Worm (Caenorhabditis elegans) whole organism, L1 larva: ENCODE measurements around the gene Y50D4A.4.

Experiments used
- F16B12.6 ChIP-seq: fragments of 150-350 bp; optimal IDR thresholded peaks from 2 replicates; lab custom pipeline; 2014; ENCODE audit warnings: missing biosample characterization, missing genetic modification characterization
- alr-1 ChIP-seq: fragments of 200-800 bp; sonication (Bioruptor generic); optimal IDR thresholded peaks from 2 replicates; lab custom pipeline; 2018; ENCODE audit warnings: borderline replicate concordance, mild to moderate bottlenecking, missing genetic modification characterization, missing compliant biosample characterization
- aly-2 ChIP-seq: fragments of 150-350 bp; optimal IDR thresholded peaks from 2 replicates; lab custom pipeline; 2014; ENCODE audit warnings: missing biosample characterization, missing genetic modification characterization
- ceh-8 ChIP-seq: fragments of 200-800 bp; sonication (Bioruptor generic); optimal IDR thresholded peaks from 2 replicates; lab custom pipeline; 2018; ENCODE audit warnings: mild to moderate bottlenecking, missing genetic modification characterization, moderate library complexity, missing compliant biosample characterization
- ceh-82 ChIP-seq, 3 experiments: fragments of 150-350 bp in 1 of 3; sonication (generic microtip) in 2 of 3; optimal IDR thresholded peaks; 2 replicates each; lab custom pipeline; 2014 to 2017; ENCODE audit warnings: missing biosample characterization in 3 of 3, missing genetic modification characterization in 3 of 3
- ceh-88 ChIP-seq: fragments of 200-800 bp; sonication (Bioruptor generic); IDR thresholded peaks from 2 replicates; pipeline ENCODE4 v1.3.6; 2022; ENCODE audit warnings: missing genetic modification characterization, missing compliant biosample characterization
- dpl-1 ChIP-seq, 3 experiments: fragments of 150-350 bp in 2 of 3; sonication (generic microtip) in 1 of 3; optimal IDR thresholded peaks; 2 replicates each; lab custom pipeline; 2014 to 2017; ENCODE audit warnings: missing biosample characterization in 3 of 3, missing genetic modification characterization in 3 of 3, missing genetic modification reagents in 3 of 3
- dsc-1 ChIP-seq: sonication (generic microtip); optimal IDR thresholded peaks from 2 replicates; lab custom pipeline; 2016; ENCODE audit warnings: mild to moderate bottlenecking, missing genetic modification characterization, missing compliant biosample characterization
- efl-1 ChIP-seq, 4 experiments: fragments of 150-350 bp; optimal IDR thresholded peaks in 3 of 4; peaks in 1 of 4; 1 replicate in 1 of 4; 2 replicates in 3 of 4; lab custom pipeline; 2014; ENCODE audit warnings: missing biosample characterization in 2 of 4, missing genetic modification characterization in 2 of 4, missing genetic modification reagents in 2 of 4
- elt-3 ChIP-seq, 6 experiments: fragments of 150-350 bp in 1 of 6; sonication (generic microtip); optimal IDR thresholded peaks; 2 replicates each; lab custom pipeline; 2017 to 2018; ENCODE audit warnings: missing biosample characterization in 6 of 6, missing genetic modification characterization in 6 of 6, inconsistent platforms in 1 of 6
- fkh-4 ChIP-seq: sonication (generic microtip); optimal IDR thresholded peaks from 2 replicates; lab custom pipeline; 2016; ENCODE audit warnings: missing compliant biosample characterization, missing genetic modification characterization, borderline replicate concordance
- isw-1 ChIP-seq: fragments of 200-800 bp; sonication (Bioruptor generic); IDR thresholded peaks from 2 replicates; pipeline ENCODE4 v1.3.6; 2022; ENCODE audit warnings: missing genetic modification characterization, missing compliant biosample characterization
- lin-13 ChIP-seq: fragments of 150-350 bp; optimal IDR thresholded peaks from 2 replicates; lab custom pipeline; 2014; ENCODE audit warnings: missing biosample characterization, missing genetic modification reagents, missing genetic modification characterization
- lin-15B ChIP-seq: fragments of 150-350 bp; sonication (generic microtip); optimal IDR thresholded peaks from 3 replicates; lab custom pipeline; 2014; ENCODE audit warnings: missing biosample characterization, missing genetic modification characterization
- lin-35 ChIP-seq, 2 experiments: fragments of 150-350 bp; optimal IDR thresholded peaks; 2 replicates each; lab custom pipeline; 2014; ENCODE audit warnings: missing biosample characterization in 2 of 2, missing genetic modification characterization in 2 of 2, missing genetic modification reagents in 2 of 2
- lsy-2 ChIP-seq, 2 experiments: fragments of 150-350 bp; optimal IDR thresholded peaks; 2 replicates each; lab custom pipeline; 2014; ENCODE audit warnings: missing biosample characterization in 2 of 2, missing genetic modification characterization in 2 of 2
- mdl-1 ChIP-seq, 2 experiments: fragments of 150-350 bp; optimal IDR thresholded peaks; 2 replicates each; lab custom pipeline; 2014 to 2017; ENCODE audit warnings: missing biosample characterization in 2 of 2, missing genetic modification characterization in 2 of 2, inconsistent platforms in 1 of 2
- nhr-12 ChIP-seq: sonication (generic microtip); optimal IDR thresholded peaks from 2 replicates; lab custom pipeline; 2017; ENCODE audit warnings: missing biosample characterization, missing genetic modification characterization
- nhr-19 ChIP-seq: fragments of 200-800 bp; sonication (Bioruptor generic); conservative IDR thresholded peaks from 2 replicates; pipeline ENCODE4 v1.3.6; 2022; ENCODE audit warnings: missing genetic modification characterization, missing compliant biosample characterization
- nhr-20 ChIP-seq: sonication (generic microtip); optimal IDR thresholded peaks from 2 replicates; lab custom pipeline; 2016; ENCODE audit warnings: mild to moderate bottlenecking, missing genetic modification characterization, missing compliant biosample characterization
- nhr-237 ChIP-seq: fragments of 150-350 bp; optimal IDR thresholded peaks from 2 replicates; lab custom pipeline; 2014; ENCODE audit warnings: missing biosample characterization, missing genetic modification characterization
- nhr-47 ChIP-seq: sonication (generic microtip); optimal IDR thresholded peaks from 2 replicates; lab custom pipeline; 2016; ENCODE audit warnings: mild to moderate bottlenecking, missing genetic modification characterization, moderate library complexity, missing compliant biosample characterization
- nhr-71 ChIP-seq: sonication (generic microtip); optimal IDR thresholded peaks from 2 replicates; lab custom pipeline; 2016; ENCODE audit warnings: mild to moderate bottlenecking, missing genetic modification characterization, moderate library complexity, missing compliant biosample characterization
- nhr-76 ChIP-seq: sonication (generic microtip); optimal IDR thresholded peaks from 2 replicates; lab custom pipeline; 2017; ENCODE audit warnings: missing biosample characterization, missing genetic modification characterization
- nhr-85 ChIP-seq: sonication (generic microtip); peaks from one replicate; lab custom pipeline; 2016; ENCODE audit warnings: missing genetic modification characterization, inconsistent platforms, missing compliant biosample characterization
- nhr-90 ChIP-seq: sonication (generic microtip); optimal IDR thresholded peaks from 2 replicates; lab custom pipeline; 2016; ENCODE audit warnings: mild to moderate bottlenecking, missing genetic modification characterization, missing compliant biosample characterization; ENCODE audit not compliant: poor library complexity
- pqm-1 ChIP-seq: sonication (generic microtip); optimal IDR thresholded peaks from 3 replicates; lab custom pipeline; 2017; ENCODE audit warnings: missing biosample characterization, missing genetic modification characterization
- snpc-4 ChIP-seq: fragments of 150-350 bp; optimal IDR thresholded peaks from 2 replicates; lab custom pipeline; 2014; ENCODE audit warnings: missing biosample characterization, missing genetic modification characterization
- snu-23 ChIP-seq: sonication (generic microtip); optimal IDR thresholded peaks from 2 replicates; lab custom pipeline; 2016; ENCODE audit warnings: missing genetic modification characterization, missing compliant biosample characterization
- swsn-7 ChIP-seq: sonication (generic microtip); optimal IDR thresholded peaks from 2 replicates; lab custom pipeline; 2016; ENCODE audit warnings: missing genetic modification characterization, missing compliant biosample characterization
- tbx-2 ChIP-seq: sonication (generic microtip); optimal IDR thresholded peaks from 2 replicates; lab custom pipeline; 2016; ENCODE audit warnings: missing genetic modification characterization, missing compliant biosample characterization
- unc-130 ChIP-seq: fragments of 150-350 bp; optimal IDR thresholded peaks from 2 replicates; lab custom pipeline; 2017; ENCODE audit warnings: missing biosample characterization, missing genetic modification characterization, inconsistent platforms
- unc-30 ChIP-seq: sonication (generic microtip); optimal IDR thresholded peaks from 2 replicates; lab custom pipeline; 2017; ENCODE audit warnings: missing biosample characterization, missing genetic modification characterization
- unc-62 ChIP-seq: fragments of 150-350 bp; optimal IDR thresholded peaks from 2 replicates; lab custom pipeline; 2014; ENCODE audit warnings: missing biosample characterization, missing genetic modification reagents, missing genetic modification characterization
- xbp-1 ChIP-seq: sonication (generic microtip); optimal IDR thresholded peaks from 2 replicates; lab custom pipeline; 2016; ENCODE audit warnings: missing genetic modification characterization, missing compliant biosample characterization
- zag-1 ChIP-seq: fragments of 150-350 bp; optimal IDR thresholded peaks from 2 replicates; lab custom pipeline; 2014; ENCODE audit warnings: missing biosample characterization, missing genetic modification characterization

The Y50D4A.4 gene

ce11 chrV:1206971-1207370 is 11.0 kb upstream of the Y50D4A.4 start, which contains the start of gene Y50D4A.5:
TSS of gene Y50D4A.5 (plus strand) at chrV:1207307.
- TF ChIP-seq efl-1 (optimal IDR thresholded peaks at IDR 0.05; lab: Kevin White, UChicago) (peak in 1 of 2 experiments; percentile 66), efl-1 (GFP tag; optimal IDR thresholded peaks at IDR 0.05 in 1 of 2; lab: Kevin White, UChicago) (peak; percentile 72 to 96), snu-23 (GFP tag; lab: Kevin White, UChicago) (peak; percentile 36), tbx-2 (peak; percentile 28), isw-1 (GFP tag; lab: Robert Waterston, UW) (peak; percentile 45), fkh-4 (tag; lab: Kevin White, UChicago) (no peak), nhr-19 (GFP tag; lab: Robert Waterston, UW) (peak; percentile 58), dpl-1 (GFP tag; optimal IDR thresholded peaks at IDR 0.05; lab: Kevin White, UChicago) (peak; percentile 46 to 75 (median 65)), F16B12.6 (peak; percentile 78), nhr-20 (tag; lab: Kevin White, UChicago) (peak; percentile 14), nhr-90 (tag; lab: Kevin White, UChicago) (peak; percentile 7), unc-130 (no peak), nhr-12 (no peak), xbp-1 (tag; lab: Kevin White, UChicago) (peak; percentile 11), lsy-2 (tag; optimal IDR thresholded peaks at IDR 0.05; lab: Kevin White, UChicago) (peak in 1 of 2 experiments; percentile 53), lin-35 (GFP tag; optimal IDR thresholded peaks at IDR 0.05; lab: Kevin White, UChicago) (peak; percentile 24 to 80), dsc-1 (peak; percentile 31), nhr-47 (peak; percentile 47), ceh-88 (GFP tag; lab: Robert Waterston, UW) (0 out of 2 replicates have a peak, but pooled peaks have one; percentile 9), swsn-7 (tag; lab: Kevin White, UChicago) (peak; percentile 12), unc-30 (no peak), zag-1 (no peak)
- TF ChIP-seq, all 84 proteins: peak for 16

DNA sequence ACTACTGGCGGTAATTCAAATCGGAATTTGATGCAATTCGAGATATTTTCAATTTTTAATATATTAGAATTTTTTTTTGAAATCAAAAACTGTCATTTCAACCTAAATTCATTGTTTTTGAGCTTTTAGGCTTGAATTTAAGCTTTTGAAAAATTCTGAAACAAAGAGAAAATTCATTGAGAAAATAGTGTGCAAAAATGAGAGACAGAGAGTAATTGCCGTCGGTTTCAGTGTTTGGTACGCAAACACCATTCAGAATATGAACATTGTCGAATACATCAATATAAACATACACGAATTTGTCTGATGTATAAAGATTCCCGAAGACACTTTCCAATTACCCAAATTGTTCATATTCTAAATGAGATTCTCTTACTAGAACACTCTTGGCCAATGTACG is 5.8 kb upstream of the Y50D4A.4 start:
- TF ChIP-seq elt-3 (tag; optimal IDR thresholded peaks at IDR 0.05; lab: Kevin White, UChicago) (no peak), nhr-71 (tag; lab: Kevin White, UChicago) (peak; percentile 23), mdl-1 (tag; optimal IDR thresholded peaks at IDR 0.05; lab: Kevin White, UChicago) (no peak), F16B12.6 (peak; percentile 72), ceh-82 (tag; optimal IDR thresholded peaks at IDR 0.05; lab: Kevin White, UChicago) (no peak), nhr-20 (tag; lab: Kevin White, UChicago) (peak; percentile 10), nhr-76 (tag; lab: Kevin White, UChicago) (no peak), lsy-2 (tag; optimal IDR thresholded peaks at IDR 0.05; lab: Kevin White, UChicago) (peak in 1 of 2 experiments; percentile 26), lin-35 (GFP tag; optimal IDR thresholded peaks at IDR 0.05; lab: Kevin White, UChicago) (peak; percentile 0 to 48), pqm-1 (tag; lab: Kevin White, UChicago) (no peak), lin-15B (tag; lab: Kevin White, UChicago) (peak; percentile 8), alr-1 (tag; lab: Kevin White, UChicago) (no peak), lin-13 (GFP tag; lab: Kevin White, UChicago) (no peak), dpl-1 (GFP tag; optimal IDR thresholded peaks at IDR 0.05; lab: Kevin White, UChicago) (peak in 1 of 3 experiments; percentile 42), swsn-7 (tag; lab: Kevin White, UChicago) (no peak), aly-2 (no peak), nhr-85 (tag; lab: Kevin White, UChicago) (peak; percentile 54), efl-1 (optimal IDR thresholded peaks at IDR 0.05; lab: Kevin White, UChicago) (peak in 1 of 2 experiments; percentile 58), efl-1 (GFP tag; optimal IDR thresholded peaks at IDR 0.05 in 1 of 2; lab: Kevin White, UChicago) (peak; percentile 61 to 94), snu-23 (GFP tag; lab: Kevin White, UChicago) (peak; percentile 27), nhr-90 (tag; lab: Kevin White, UChicago) (no peak)

DNA sequence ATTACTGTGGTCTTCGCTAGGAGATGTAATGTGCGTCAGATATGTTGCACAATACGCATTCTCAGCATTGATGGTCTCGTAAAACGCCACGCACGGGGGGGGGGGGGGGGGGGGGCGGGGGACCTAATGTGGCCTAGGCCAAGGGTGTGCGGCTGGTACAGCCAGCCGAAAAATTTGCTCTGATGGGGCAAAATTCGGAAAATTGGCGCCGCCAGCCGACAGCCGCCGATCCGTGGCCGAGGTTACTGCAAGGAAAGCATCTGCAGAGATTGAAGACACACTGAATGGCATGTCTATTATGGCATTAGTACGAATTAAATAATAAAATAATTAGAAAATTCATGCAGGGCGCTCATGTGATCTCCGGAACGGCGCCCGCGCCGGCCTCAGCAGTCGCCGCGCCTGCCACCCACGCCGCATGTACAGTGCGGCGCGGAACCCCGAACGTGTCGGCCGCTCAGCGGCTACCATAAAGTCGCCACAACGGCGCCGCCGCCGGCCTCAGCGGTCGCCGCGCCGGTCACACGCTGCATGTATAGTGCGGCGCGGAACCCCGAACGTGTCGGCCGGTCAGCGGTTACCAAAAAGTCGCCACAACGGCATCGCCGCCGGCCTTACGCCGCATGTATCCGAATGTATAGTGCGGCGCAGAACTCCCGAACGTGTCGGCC is 3.4 kb upstream of the Y50D4A.4 start, which contains the start of gene Y50D4A.6:
Gene Y50D4A.6, minus strand, starts transcription at position 51 of the 671 bp plus-strand sequence.
- TF ChIP-seq mdl-1 (tag; optimal IDR thresholded peaks at IDR 0.05; lab: Kevin White, UChicago): no peak
- no peak for TF ChIP-seq nhr-237
- TF ChIP-seq ceh-8: peak; percentile 41
- TF ChIP-seq snpc-4: peak; percentile 19
- no peak for TF ChIP-seq unc-62
- TF ChIP-seq, all 84 proteins: peak for 2
